Worm (Caenorhabditis elegans) whole organism, mixed stage, embryonic: ENCODE measurements around the gene srg-51.

ENCODE experiments used
- M03D4.4 ChIP-seq: sonication (generic microtip); optimal IDR thresholded peaks from 2 replicates; lab custom pipeline; 2017; ENCODE audit warnings: mild to moderate bottlenecking, missing genetic modification characterization, missing compliant biosample characterization
- ceh-39 ChIP-seq: fragments of 150-350 bp; optimal IDR thresholded peaks from 2 replicates; lab custom pipeline; 2014; ENCODE audit warnings: missing biosample characterization, missing genetic modification characterization
- ces-1 ChIP-seq: fragments of 150-350 bp; optimal IDR thresholded peaks from 2 replicates; lab custom pipeline; 2014; ENCODE audit warnings: missing biosample characterization, missing genetic modification reagents, missing genetic modification characterization
- elt-1 ChIP-seq: sonication (generic microtip); optimal IDR thresholded peaks from 2 replicates; lab custom pipeline; 2017; ENCODE audit warnings: missing genetic modification characterization, mild to moderate bottlenecking, missing compliant biosample characterization, antibody characterized with exemption, moderate library complexity, borderline replicate concordance; ENCODE audit not compliant: insufficient read depth
- elt-3 ChIP-seq: fragments of 150-350 bp; optimal IDR thresholded peaks from 2 replicates; lab custom pipeline; 2014; ENCODE audit warnings: missing biosample characterization, missing genetic modification characterization
- lsy-2 ChIP-seq: fragments of 150-350 bp; optimal IDR thresholded peaks from 2 replicates; lab custom pipeline; 2014; ENCODE audit warnings: missing biosample characterization, missing genetic modification characterization
- mab-5 ChIP-seq: fragments of 150-350 bp; optimal IDR thresholded peaks from 2 replicates; lab custom pipeline; 2014; ENCODE audit warnings: missing biosample characterization, missing genetic modification characterization
- mls-2 ChIP-seq: sonication (generic microtip); optimal IDR thresholded peaks from 2 replicates; lab custom pipeline; 2016; ENCODE audit warnings: mild to moderate bottlenecking, missing genetic modification characterization, moderate library complexity, missing compliant biosample characterization
- nhr-12 ChIP-seq: fragments of 150-350 bp; optimal IDR thresholded peaks from 2 replicates; lab custom pipeline; 2014; ENCODE audit warnings: missing biosample characterization, missing genetic modification characterization
- nhr-237 ChIP-seq: fragments of 150-350 bp; optimal IDR thresholded peaks from 2 replicates; lab custom pipeline; 2014; ENCODE audit warnings: missing biosample characterization, missing genetic modification characterization
- pha-4 ChIP-seq: fragments of 150-350 bp; optimal IDR thresholded peaks from 2 replicates; lab custom pipeline; 2018; ENCODE audit warnings: missing biosample characterization, missing genetic modification reagents, missing genetic modification characterization
- unc-39 ChIP-seq: fragments of 150-350 bp; optimal IDR thresholded peaks from 2 replicates; lab custom pipeline; 2014; ENCODE audit warnings: missing biosample characterization, missing genetic modification characterization
- unc-62 ChIP-seq: fragments of 150-350 bp; optimal IDR thresholded peaks from 2 replicates; lab custom pipeline; 2014; ENCODE audit warnings: missing biosample characterization, missing genetic modification reagents, missing genetic modification characterization
- ztf-11 ChIP-seq: fragments of 150-350 bp; optimal IDR thresholded peaks from 2 replicates; lab custom pipeline; 2014; ENCODE audit warnings: missing biosample characterization, missing genetic modification characterization

DNA sequence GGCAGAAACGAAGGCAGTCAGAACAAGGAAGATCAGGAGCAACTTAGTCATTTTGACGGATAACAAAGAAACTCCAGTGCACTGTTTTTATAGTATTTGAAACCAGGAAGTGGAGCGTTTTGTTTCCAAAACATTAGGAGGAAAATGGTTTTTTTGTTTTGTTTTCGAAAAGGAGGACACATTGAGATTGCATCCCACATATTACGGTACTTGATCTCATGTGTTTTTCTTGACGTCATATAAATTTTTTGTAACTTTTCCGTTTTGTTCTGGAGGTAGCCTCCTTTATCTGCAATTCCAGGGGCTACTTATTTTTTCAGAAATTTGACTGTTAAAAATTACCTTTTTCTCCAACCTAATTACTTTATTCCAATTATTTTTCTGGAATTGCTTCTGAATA is 13.0 kb downstream of the srg-51 start, which contains the start of gene M199.9:
- TF ChIP-seq nhr-237 (tag; lab: Kevin White, UChicago), result no peak
- TF ChIP-seq pha-4, result no peak
- TF ChIP-seq mab-5 (tag; lab: Kevin White, UChicago), result no peak
- no peak for TF ChIP-seq M03D4.4 (tag; lab: Kevin White, UChicago)
- no peak for TF ChIP-seq elt-3 (tag; lab: Kevin White, UChicago)
- no peak for TF ChIP-seq unc-39 (tag; lab: Kevin White, UChicago)
- TF ChIP-seq ces-1, result no peak
- no peak for TF ChIP-seq ztf-11 (tag; lab: Kevin White, UChicago)
- no peak for TF ChIP-seq lsy-2 (tag; lab: Kevin White, UChicago)
- no peak for TF ChIP-seq nhr-12 (tag; lab: Kevin White, UChicago)
- no peak for TF ChIP-seq unc-62 (GFP tag; lab: Kevin White, UChicago)
- no peak for TF ChIP-seq mls-2 (tag; lab: Kevin White, UChicago)
- no peak for TF ChIP-seq ceh-39 (tag; lab: Kevin White, UChicago)
- no peak for TF ChIP-seq elt-1 (tag; lab: Kevin White, UChicago)
